Worm (Caenorhabditis elegans) whole organism, young adult: ENCODE measurements around the gene F59B10.5.

ENCODE experiments used
- B0035.1 ChIP-seq: sonication (generic microtip); optimal IDR thresholded peaks from 2 replicates; lab custom pipeline; 2016; ENCODE audit warnings: missing genetic modification characterization, mild to moderate bottlenecking, missing compliant biosample characterization, missing genotype, missing genetic modification reagents
- B0261.1 ChIP-seq: sonication (generic microtip); optimal IDR thresholded peaks from 2 replicates; lab custom pipeline; 2016; ENCODE audit warnings: mild to moderate bottlenecking, missing genetic modification characterization, moderate library complexity, missing compliant biosample characterization
- F10E7.11 ChIP-seq: sonication (generic microtip); optimal IDR thresholded peaks from 2 replicates; lab custom pipeline; 2017; ENCODE audit warnings: mild to moderate bottlenecking, missing genetic modification characterization, moderate library complexity, missing compliant biosample characterization
- F23B12.7 ChIP-seq: sonication (generic microtip); optimal IDR thresholded peaks from 2 replicates; lab custom pipeline; 2017; ENCODE audit warnings: missing genetic modification characterization, mild to moderate bottlenecking, missing compliant biosample characterization, antibody characterized with exemption, moderate library complexity; ENCODE audit not compliant: insufficient read depth
- F37B4.10 ChIP-seq: fragments of 200-800 bp; sonication (Bioruptor generic); IDR thresholded peaks from 2 replicates; pipeline ENCODE4 v1.3.6; 2022; ENCODE audit warnings: missing genetic modification characterization, missing compliant biosample characterization
- F55B11.4 ChIP-seq: sonication (generic microtip); optimal IDR thresholded peaks from 2 replicates; lab custom pipeline; 2016; ENCODE audit warnings: missing compliant biosample characterization, missing genetic modification characterization, borderline replicate concordance; ENCODE audit not compliant: insufficient read depth
- F57C9.4 ChIP-seq: sonication (generic microtip); optimal IDR thresholded peaks from 2 replicates; lab custom pipeline; 2017; ENCODE audit warnings: mild to moderate bottlenecking, missing genetic modification characterization, missing compliant biosample characterization
- ZK185.1 ChIP-seq: sonication (generic microtip); optimal IDR thresholded peaks from 2 replicates; lab custom pipeline; 2016; ENCODE audit warnings: mild to moderate bottlenecking, missing genetic modification characterization, missing compliant biosample characterization; ENCODE audit not compliant: poor library complexity, severe bottlenecking
- aptf-3 ChIP-seq: fragments of 200-800 bp; sonication (Bioruptor generic); IDR thresholded peaks from 2 replicates; pipeline ENCODE4 v1.3.6; 2022; ENCODE audit warnings: missing genetic modification characterization, missing compliant biosample characterization
- attf-5 ChIP-seq: fragments of 200-800 bp; sonication (Bioruptor generic); optimal IDR thresholded peaks from 2 replicates; lab custom pipeline; 2018; ENCODE audit warnings: mild to moderate bottlenecking, missing genetic modification characterization, missing compliant biosample characterization
- attf-6 ChIP-seq: fragments of 200-800 bp; sonication (Bioruptor generic); IDR thresholded peaks from 2 replicates; pipeline ENCODE4 v1.3.6; 2022; ENCODE audit warnings: missing genetic modification reagents, missing genetic modification characterization, missing compliant biosample characterization
- cebp-1 ChIP-seq, 2 experiments: fragments of 200-800 bp in 1 of 2; sonication (Bioruptor generic) in 1 of 2; sonication (generic microtip) in 1 of 2; IDR thresholded peaks in 1 of 2; optimal IDR thresholded peaks in 1 of 2; 2 replicates each; pipeline versions ENCODE4 v1.3.6 to Lab custom; 2017 to 2022; ENCODE audit warnings: missing compliant biosample characterization in 2 of 2, missing genetic modification characterization in 2 of 2, mild to moderate bottlenecking in 1 of 2, missing genetic modification reagents in 1 of 2, moderate library complexity in 1 of 2
- ceh-58 ChIP-seq: fragments of 200-800 bp; sonication (Bioruptor generic); IDR thresholded peaks from 2 replicates; pipeline ENCODE4 v1.3.6; 2022; ENCODE audit warnings: missing genetic modification characterization, missing compliant biosample characterization
- chd-7 ChIP-seq: sonication (generic microtip); optimal IDR thresholded peaks from 2 replicates; lab custom pipeline; 2016; ENCODE audit warnings: mild to moderate bottlenecking, missing genetic modification characterization, moderate library complexity, missing compliant biosample characterization
- dpff-1 ChIP-seq: sonication (generic microtip); optimal IDR thresholded peaks from 2 replicates; lab custom pipeline; 2017; ENCODE audit warnings: mild to moderate bottlenecking, missing genetic modification characterization, missing compliant biosample characterization
- efl-1 ChIP-seq: fragments of 150-350 bp; optimal IDR thresholded peaks from 2 replicates; lab custom pipeline; 2014; ENCODE audit warnings: missing biosample characterization, missing genetic modification reagents, missing genetic modification characterization
- egl-18 ChIP-seq: fragments of 200-800 bp; sonication (Bioruptor generic); IDR thresholded peaks from 2 replicates; pipeline ENCODE4 v1.3.6; 2022; ENCODE audit warnings: missing genetic modification reagents, missing genetic modification characterization, missing compliant biosample characterization
- egrh-3 ChIP-seq: fragments of 200-800 bp; sonication (Bioruptor generic); IDR thresholded peaks from 2 replicates; pipeline ENCODE4 v1.3.6; 2022; ENCODE audit warnings: missing genetic modification reagents, missing genetic modification characterization, missing compliant biosample characterization
- ets-4 ChIP-seq: fragments of 200-800 bp; sonication (Bioruptor generic); optimal IDR thresholded peaks from 2 replicates; lab custom pipeline; 2018; ENCODE audit warnings: mild to moderate bottlenecking, missing genetic modification characterization, missing compliant biosample characterization
- fkh-3 ChIP-seq: sonication (generic microtip); optimal IDR thresholded peaks from 2 replicates; lab custom pipeline; 2016; ENCODE audit warnings: mild to moderate bottlenecking, missing genetic modification characterization, missing compliant biosample characterization
- hmg-1.2 ChIP-seq: fragments of 200-800 bp; sonication (Bioruptor generic); IDR thresholded peaks from 2 replicates; pipeline ENCODE4 v1.3.6; 2022; ENCODE audit warnings: missing genetic modification reagents, missing genetic modification characterization, missing compliant biosample characterization
- hsf-1 ChIP-seq: fragments of 200-800 bp; sonication (Bioruptor generic); IDR thresholded peaks from 2 replicates; pipeline ENCODE4 v1.3.6; 2022; ENCODE audit warnings: missing genetic modification reagents, missing genetic modification characterization, missing compliant biosample characterization
- lin-26 ChIP-seq: fragments of 200-800 bp; sonication (Bioruptor generic); IDR thresholded peaks from 2 replicates; pipeline ENCODE4 v1.3.6; 2022; ENCODE audit warnings: missing genetic modification reagents, missing genetic modification characterization, missing compliant biosample characterization
- lin-35 ChIP-seq, 3 experiments: fragments of 150-350 bp in 2 of 3; sonication (generic microtip) in 1 of 3; optimal IDR thresholded peaks; 2 replicates each; lab custom pipeline; 2014 to 2018; ENCODE audit warnings: missing biosample characterization in 3 of 3, missing genetic modification characterization in 3 of 3, missing genetic modification reagents in 3 of 3
- lin-40 ChIP-seq: sonication (generic microtip); optimal IDR thresholded peaks from 2 replicates; lab custom pipeline; 2016; ENCODE audit warnings: missing genetic modification characterization, mild to moderate bottlenecking, missing compliant biosample characterization, missing genotype, missing genetic modification reagents
- lir-1 ChIP-seq: fragments of 200-800 bp; sonication (Bioruptor generic); conservative IDR thresholded peaks from 2 replicates; pipeline ENCODE4 v1.3.6; 2022; ENCODE audit warnings: missing genetic modification reagents, missing genetic modification characterization, missing compliant biosample characterization
- madf-3 ChIP-seq: fragments of 200-800 bp; sonication (Bioruptor generic); IDR thresholded peaks from 2 replicates; pipeline ENCODE4 v1.3.6; 2022; ENCODE audit warnings: missing genetic modification reagents, missing genetic modification characterization, missing compliant biosample characterization
- madf-8 ChIP-seq: fragments of 200-800 bp; sonication (Bioruptor generic); conservative IDR thresholded peaks from 2 replicates; pipeline ENCODE4 v1.3.6; 2022; ENCODE audit warnings: missing genetic modification reagents, missing genetic modification characterization, missing compliant biosample characterization
- mxl-1 ChIP-seq: sonication (generic microtip); optimal IDR thresholded peaks from 2 replicates; lab custom pipeline; 2016; ENCODE audit warnings: missing genetic modification characterization, missing compliant biosample characterization
- pbrm-1 ChIP-seq: fragments of 200-800 bp; sonication (Bioruptor generic); IDR thresholded peaks from 2 replicates; pipeline ENCODE4 v1.3.6; 2022; ENCODE audit warnings: missing genetic modification reagents, missing genetic modification characterization, missing compliant biosample characterization
- rcor-1 ChIP-seq: fragments of 200-800 bp; sonication (Bioruptor generic); IDR thresholded peaks from 2 replicates; pipeline ENCODE4 v1.3.6; 2022; ENCODE audit warnings: missing genetic modification reagents, missing genetic modification characterization, missing compliant biosample characterization
- sea-2 ChIP-seq: fragments of 200-800 bp; sonication (Bioruptor generic); IDR thresholded peaks from 2 replicates; pipeline ENCODE4 v1.3.6; 2022; ENCODE audit warnings: missing genetic modification characterization, missing compliant biosample characterization
- snpc-1.1 ChIP-seq: sonication (generic microtip); optimal IDR thresholded peaks from 2 replicates; lab custom pipeline; 2017; ENCODE audit warnings: missing genetic modification characterization, mild to moderate bottlenecking, missing compliant biosample characterization, antibody characterized with exemption, moderate library complexity, missing genotype, missing genetic modification reagents; ENCODE audit not compliant: insufficient read depth
- snpc-1.3 ChIP-seq: sonication (generic microtip); optimal IDR thresholded peaks from 2 replicates; lab custom pipeline; 2017; ENCODE audit warnings: missing genetic modification characterization, mild to moderate bottlenecking, missing compliant biosample characterization, antibody characterized with exemption, moderate library complexity, missing genotype, missing genetic modification reagents; ENCODE audit not compliant: insufficient read depth
- snpc-3.4 ChIP-seq: sonication (generic microtip); optimal IDR thresholded peaks from 2 replicates; lab custom pipeline; 2017; ENCODE audit warnings: missing genetic modification characterization, mild to moderate bottlenecking, missing compliant biosample characterization, antibody characterized with exemption, moderate library complexity, missing genotype, missing genetic modification reagents
- tbp1 ChIP-seq: fragments of 200-800 bp; sonication (Bioruptor generic); optimal IDR thresholded peaks from 2 replicates; lab custom pipeline; 2018; ENCODE audit warnings: mild to moderate bottlenecking, missing genetic modification characterization, missing compliant biosample characterization
- xnd-1 ChIP-seq: sonication (generic microtip); optimal IDR thresholded peaks from 2 replicates; lab custom pipeline; 2016; ENCODE audit warnings: missing genotype, missing genetic modification reagents, missing genetic modification characterization, missing compliant biosample characterization
- ztf-26 ChIP-seq: sonication (generic microtip); optimal IDR thresholded peaks from 2 replicates; lab custom pipeline; 2017; ENCODE audit warnings: missing genetic modification characterization, missing compliant biosample characterization

F59B10.5 gene

DNA sequence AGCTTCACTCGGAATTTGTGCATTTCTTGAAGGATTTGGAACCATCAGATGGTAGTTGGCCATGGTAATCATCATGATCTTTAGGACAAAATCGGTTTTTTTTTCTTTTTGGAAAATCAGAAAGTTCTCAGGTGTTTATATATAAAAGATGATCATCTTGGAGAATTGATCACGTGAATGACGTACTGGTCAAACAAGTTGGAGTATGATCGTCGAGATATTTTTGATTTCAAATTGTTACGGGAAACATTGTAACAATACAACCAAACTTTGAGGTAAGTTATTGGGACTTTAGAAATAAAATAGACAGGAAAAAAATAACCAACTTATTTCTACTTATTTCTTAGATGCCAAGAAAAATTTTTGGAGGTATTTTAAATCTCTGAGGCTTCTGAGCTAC lies 4.5 kb downstream of the F59B10.5 start, which contains the start of gene F59B10.4:
F59B10.4 (minus strand) TSS at position 101 of the 400 bp plus-strand sequence.
- TF ChIP-seq F55B11.4 (tag; lab: Kevin White, UChicago) (no peak), egl-18 (no peak), efl-1 (GFP tag; lab: Kevin White, UChicago) (no peak), lin-26 (GFP tag; lab: Robert Waterston, UW) (no peak), F37B4.10 (no peak), F57C9.4 (no peak), lir-1 (GFP tag; lab: Robert Waterston, UW) (no peak), snpc-1.1 (tag; lab: Kevin White, UChicago) (no peak), lin-35 (GFP tag; optimal IDR thresholded peaks at IDR 0.05; lab: Kevin White, UChicago) (no peak)

DNA sequence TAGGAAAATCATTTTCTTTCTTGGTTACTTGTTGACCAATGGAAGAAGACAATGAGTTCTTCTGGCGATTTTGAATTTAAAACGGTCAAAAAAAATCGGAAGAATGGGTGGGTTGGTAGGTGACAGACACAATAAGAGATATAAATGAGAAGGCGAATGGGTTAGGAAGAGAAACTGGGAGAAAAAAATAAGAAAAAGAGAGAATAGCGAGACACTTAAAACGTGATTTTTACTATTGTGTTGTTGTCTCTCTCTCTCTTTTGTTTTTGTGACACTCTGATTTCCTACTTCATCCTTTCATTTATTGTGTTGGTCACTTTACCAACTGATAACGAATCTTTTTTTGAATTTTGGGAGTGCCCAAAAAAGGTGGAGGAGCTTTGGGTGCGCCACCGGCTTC lies 7.1 kb downstream of the F59B10.5 start:
- TF ChIP-seq F23B12.7, result no peak
- no peak for TF ChIP-seq sea-2
- 0 out of 2 replicates have a peak, but pooled peaks have one; percentile 45 for TF ChIP-seq madf-3 (GFP tag; lab: Robert Waterston, UW)

DNA sequence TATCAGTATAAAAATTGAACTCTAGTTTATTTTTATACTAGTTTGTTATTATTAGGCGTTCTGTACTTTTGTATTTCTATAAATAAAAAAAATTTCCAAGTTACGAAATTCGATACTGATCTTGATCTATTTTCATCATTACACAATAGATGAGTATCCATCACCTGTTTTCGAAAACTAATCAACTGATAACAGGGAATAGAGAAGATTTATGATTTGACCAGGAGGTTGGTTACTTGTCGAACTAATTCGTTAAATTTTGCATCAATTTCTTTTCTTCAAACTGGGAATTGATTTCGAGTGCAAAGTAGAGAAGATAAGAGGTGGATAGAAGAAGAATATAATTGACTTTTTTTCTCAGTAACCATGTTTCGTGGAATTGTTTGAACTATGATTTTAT lies 8.1 kb downstream of the F59B10.5 start:
- no peak for TF ChIP-seq snpc-1.3 (tag; lab: Kevin White, UChicago)
- TF ChIP-seq hmg-1.2 (GFP tag; lab: Robert Waterston, UW), result no peak
- no peak for TF ChIP-seq B0261.1 (tag; lab: Kevin White, UChicago)
- no peak for TF ChIP-seq madf-8 (GFP tag; lab: Robert Waterston, UW)
- TF ChIP-seq egrh-3 (GFP tag; lab: Robert Waterston, UW), result no peak
- no peak for TF ChIP-seq xnd-1 (tag; lab: Kevin White, UChicago)
- TF ChIP-seq ets-4 (GFP tag; lab: Kevin White, UChicago), result no peak
- TF ChIP-seq fkh-3 (tag; lab: Kevin White, UChicago), result no peak
- TF ChIP-seq cebp-1 (GFP tag; IDR thresholded peaks at IDR 0.05; lab: Robert Waterston, UW), result no peak
- TF ChIP-seq cebp-1 (tag; optimal IDR thresholded peaks at IDR 0.05; lab: Kevin White, UChicago), result peak; percentile 15

DNA sequence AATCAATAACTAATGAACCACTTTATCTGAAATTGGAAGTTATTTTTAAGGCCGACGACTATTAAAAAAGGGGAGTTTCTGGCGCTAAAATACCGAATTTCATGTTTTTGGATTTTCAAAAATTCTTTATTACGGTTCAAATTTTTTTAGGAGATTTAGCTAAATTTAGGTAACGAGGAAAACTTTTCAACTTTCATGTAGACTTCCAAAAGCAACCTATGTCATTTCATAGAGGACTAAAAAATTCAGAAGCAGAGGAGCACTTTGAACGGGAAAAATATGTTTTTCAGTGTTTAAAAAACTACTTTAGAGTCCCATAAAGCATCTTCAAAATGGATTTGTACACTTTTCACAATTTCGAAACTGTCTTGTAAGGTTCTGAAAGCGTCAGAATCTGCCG lies 10.1 kb downstream of the F59B10.5 start:
- no peak for TF ChIP-seq rcor-1 (GFP tag; lab: Robert Waterston, UW)
- TF ChIP-seq attf-6 (GFP tag; lab: Robert Waterston, UW), result no peak
- no peak for TF ChIP-seq cebp-1 (GFP tag; IDR thresholded peaks at IDR 0.05; lab: Robert Waterston, UW)
- TF ChIP-seq cebp-1 (tag; optimal IDR thresholded peaks at IDR 0.05; lab: Kevin White, UChicago), result peak; percentile 3

DNA sequence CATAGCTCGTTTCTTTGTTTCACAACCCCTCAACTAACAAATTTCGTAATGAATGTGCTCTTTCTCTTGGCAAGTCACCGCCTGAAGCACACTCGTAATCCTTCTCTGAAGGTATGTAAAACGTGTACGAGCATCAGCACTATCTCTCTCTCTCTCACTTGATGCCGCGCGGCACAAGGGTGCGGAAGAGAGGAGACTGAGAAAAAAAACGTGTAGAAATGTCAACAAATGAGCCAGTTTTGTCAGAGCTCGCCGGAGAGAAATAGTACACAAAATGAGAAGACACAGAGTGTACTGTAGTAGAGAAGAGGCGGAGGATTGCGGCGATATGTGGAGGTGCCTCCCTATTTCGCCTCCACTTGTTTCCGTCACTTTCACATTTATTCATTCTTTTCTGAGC lies 13.2 kb downstream of the F59B10.5 start, which contains the start of gene F59B10.3:
F59B10.3 (plus strand) TSS at position 301 of the 400 bp plus-strand sequence.
- TF ChIP-seq cebp-1 (GFP tag; IDR thresholded peaks at IDR 0.05; lab: Robert Waterston, UW) (no peak), cebp-1 (tag; optimal IDR thresholded peaks at IDR 0.05; lab: Kevin White, UChicago) (peak; percentile 1), tbp1 (GFP tag; lab: Kevin White, UChicago) (no peak)

DNA sequence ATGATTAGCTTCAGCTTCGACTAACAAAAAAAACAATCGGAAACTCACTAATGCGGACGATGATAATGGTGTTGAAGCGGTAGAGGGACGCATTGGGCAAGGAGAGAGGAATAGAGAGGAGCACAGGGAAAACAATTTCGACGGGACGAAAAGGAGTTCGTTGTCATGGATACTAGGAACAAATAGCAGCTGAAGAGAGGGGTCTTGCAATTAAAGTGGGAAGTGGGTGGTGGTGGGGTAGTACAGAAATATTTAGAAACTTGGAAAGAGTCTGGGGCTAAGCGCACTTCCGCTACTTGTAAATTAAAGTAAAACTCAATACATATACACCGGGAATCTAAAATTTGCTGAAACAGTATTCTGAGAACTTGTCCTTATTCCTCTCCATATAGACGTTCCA lies 13.7 kb downstream of the F59B10.5 start, which contains the start of gene F59B10.2:
F59B10.2 (minus strand) TSS at position 101 of the 400 bp plus-strand sequence.
- TF ChIP-seq pbrm-1 (GFP tag; lab: Robert Waterston, UW) (no peak), attf-5 (no peak), ceh-58 (no peak), ztf-26 (tag; lab: Kevin White, UChicago) (no peak), mxl-1 (tag; lab: Kevin White, UChicago) (no peak), snpc-3.4 (tag; lab: Kevin White, UChicago) (no peak), F23B12.7 (no peak), chd-7 (tag; lab: Kevin White, UChicago) (no peak), aptf-3 (GFP tag; lab: Robert Waterston, UW) (no peak), B0035.1 (tag; lab: Kevin White, UChicago) (no peak), dpff-1 (tag; lab: Kevin White, UChicago) (no peak), F10E7.11 (tag; lab: Kevin White, UChicago) (no peak), attf-6 (GFP tag; lab: Robert Waterston, UW) (no peak), ZK185.1 (tag; lab: Kevin White, UChicago) (no peak), hsf-1 (GFP tag; lab: Robert Waterston, UW) (no peak), lin-40 (tag; lab: Kevin White, UChicago) (no peak)
